Worm (Caenorhabditis elegans) whole organism, L1 larva: ENCODE results near the gene sre-37.

ENCODE experiments used
- ama-1 ChIP-seq: fragments of 150-350 bp; optimal IDR thresholded peaks from 2 replicates; lab custom pipeline; 2014
- lin-13 ChIP-seq: fragments of 150-350 bp; optimal IDR thresholded peaks from 2 replicates; lab custom pipeline; 2014; ENCODE audit warnings: missing biosample characterization, missing genetic modification reagents, missing genetic modification characterization
- mab-9 ChIP-seq: fragments of 200-800 bp; sonication (Bioruptor generic); IDR thresholded peaks from 2 replicates; pipeline ENCODE4 v1.3.6; 2022; ENCODE audit warnings: missing genetic modification reagents, missing genetic modification characterization, missing compliant biosample characterization
- nhr-237 ChIP-seq: fragments of 150-350 bp; optimal IDR thresholded peaks from 2 replicates; lab custom pipeline; 2014; ENCODE audit warnings: missing biosample characterization, missing genetic modification characterization
- nhr-85 ChIP-seq: sonication (generic microtip); peaks from one replicate; lab custom pipeline; 2016; ENCODE audit warnings: missing genetic modification characterization, inconsistent platforms, missing compliant biosample characterization
- unc-98 ChIP-seq: fragments of 200-800 bp; sonication (Bioruptor generic); IDR thresholded peaks from 2 replicates; pipeline ENCODE4 v1.3.6; 2022; ENCODE audit warnings: missing genetic modification characterization, missing compliant biosample characterization

- TF ChIP-seq mab-9 (no peak), ama-1 (lab: Kevin White, UChicago) (no peak), unc-98 (GFP tag; lab: Robert Waterston, UW) (no peak), nhr-85 (tag; lab: Kevin White, UChicago) (no peak), nhr-237 (no peak), lin-13 (GFP tag; lab: Kevin White, UChicago) (no peak)
Observed at ce11 chrII:12444679-12445376, 20.8 kb upstream of the sre-37 start, which contains the start of the genes W05H5.1 and pitr-6.
